Worm (Caenorhabditis elegans): ENCODE data around the gene aakg-2.
"Not testable (repeated sequence)": the region's sequence is repeated elsewhere in the genome, so short reads cannot be mapped to it uniquely, and the experiment has no call there.

ce11 chrX:16834691-16835090 is 34.1 kb downstream of the aakg-2 start, which contains the start of gene F41G4.13:
- not testable (repeated sequence) for TF ChIP-seq peb-1 (tag; optimal IDR thresholded peaks at IDR 0.05); nhr-12 (tag; optimal IDR thresholded peaks at IDR 0.05); unc-62 (GFP tag; optimal IDR thresholded peaks at IDR 0.05); blmp-1 (tag; optimal IDR thresholded peaks at IDR 0.05; ENCODE audit: insufficient read depth)
